Fruit fly (Drosophila melanogaster) whole organism, embryonic: ENCODE results near the gene MED4.

ENCODE experiments used
- Atf3 ChIP-seq: fragments of 200-800 bp; sonication (Bioruptor generic); optimal IDR thresholded peaks from 3 replicates; lab custom pipeline; 2016; ENCODE audit warnings: missing biosample characterization, missing genetic modification characterization
- CG10366 ChIP-seq: fragments of 200-800 bp; sonication (Bioruptor generic); IDR thresholded peaks from 2 replicates; pipeline ENCODE4 v1.3.6; 2022; ENCODE audit warnings: missing biosample characterization, missing genetic modification characterization
- CG11696 ChIP-seq: fragments of 200-800 bp; sonication (Bioruptor generic); IDR thresholded peaks from 2 replicates; pipeline ENCODE4 v1.3.6; 2022; ENCODE audit warnings: missing biosample characterization, missing genetic modification characterization
- CG12769 ChIP-seq: fragments of 200-800 bp; sonication (Bioruptor generic); optimal IDR thresholded peaks from 2 replicates; lab custom pipeline; 2019; ENCODE audit warnings: missing biosample characterization, mild to moderate bottlenecking, missing genetic modification characterization, moderate library complexity
- CG13287 ChIP-seq: fragments of 200-800 bp; sonication (Bioruptor generic); IDR thresholded peaks from 2 replicates; pipeline ENCODE4 v1.3.6; 2022; ENCODE audit warnings: missing biosample characterization, missing genetic modification characterization; ENCODE audit not compliant: partially characterized antibody
- CG15514 ChIP-seq: fragments of 200-800 bp; sonication (Bioruptor generic); optimal IDR thresholded peaks from 3 replicates; lab custom pipeline; 2017; ENCODE audit warnings: missing biosample characterization, missing genetic modification characterization, mild to moderate bottlenecking, moderate library complexity, missing genetic modification reagents
- CG17186 ChIP-seq: fragments of 200-800 bp; sonication (Bioruptor generic); optimal IDR thresholded peaks from 3 replicates; lab custom pipeline; 2017; ENCODE audit warnings: missing biosample characterization, missing genetic modification reagents, missing genetic modification characterization
- CG1832 ChIP-seq: fragments of 200-800 bp; sonication (Bioruptor generic); optimal IDR thresholded peaks from 2 replicates; lab custom pipeline; 2017; ENCODE audit warnings: missing biosample characterization, mild to moderate bottlenecking, missing genetic modification characterization, inconsistent platforms
- CG2116 ChIP-seq: fragments of 200-800 bp; sonication (Bioruptor generic); optimal IDR thresholded peaks from 3 replicates; lab custom pipeline; 2018; ENCODE audit warnings: missing biosample characterization, mild to moderate bottlenecking, missing genetic modification characterization
- CG2120 ChIP-seq: fragments of 200-800 bp; sonication (Bioruptor generic); optimal IDR thresholded peaks from 3 replicates; lab custom pipeline; 2016; ENCODE audit warnings: missing biosample characterization, missing genetic modification characterization
- CG2199 ChIP-seq: fragments of 200-800 bp; sonication (Bioruptor generic); IDR thresholded peaks from 3 replicates; pipeline ENCODE4 v1.3.6; 2022; ENCODE audit warnings: missing biosample characterization, missing genetic modification characterization
- CG2678 ChIP-seq: fragments of 200-800 bp; sonication (Bioruptor generic); optimal IDR thresholded peaks from 3 replicates; lab custom pipeline; 2019; ENCODE audit warnings: missing biosample characterization, mild to moderate bottlenecking, missing genetic modification characterization, moderate library complexity
- CG30020 ChIP-seq: fragments of 200-800 bp; optimal IDR thresholded peaks from 2 replicates; lab custom pipeline; 2019; ENCODE audit warnings: missing biosample characterization, mild to moderate bottlenecking, missing genetic modification characterization, moderate library complexity
- CG33213 ChIP-seq: fragments of 200-800 bp; sonication (Bioruptor generic); optimal IDR thresholded peaks from 3 replicates; lab custom pipeline; 2016; ENCODE audit warnings: missing biosample characterization, missing genetic modification characterization
- CG8944 ChIP-seq: fragments of 200-800 bp; sonication (Bioruptor generic); optimal IDR thresholded peaks from 3 replicates; lab custom pipeline; 2016; ENCODE audit warnings: missing biosample characterization, missing genetic modification characterization
- CG9817 ChIP-seq: fragments of 200-800 bp; sonication (Bioruptor generic); optimal IDR thresholded peaks from 2 replicates; lab custom pipeline; 2018; ENCODE audit warnings: missing biosample characterization, mild to moderate bottlenecking, missing genetic modification characterization, moderate library complexity
- Dfd ChIP-seq, 2 experiments: fragments of >200 bp; optimal IDR thresholded peaks; 2 replicates each; lab custom pipeline; 2017; ENCODE audit warnings: missing biosample characterization in 2 of 2, missing genetic modification characterization in 2 of 2
- Fer3 ChIP-seq: fragments of 200-800 bp; sonication (Bioruptor generic); optimal IDR thresholded peaks from 2 replicates; lab custom pipeline; 2018; ENCODE audit warnings: missing biosample characterization, mild to moderate bottlenecking, missing genetic modification characterization, moderate library complexity
- H15 ChIP-seq: fragments of 200-800 bp; sonication (Bioruptor generic); IDR thresholded peaks from 3 replicates; pipeline ENCODE4 v1.3.6; 2022; ENCODE audit warnings: missing biosample characterization, missing genetic modification characterization
- HHEX ChIP-seq: fragments of 200-800 bp; sonication (Bioruptor generic); optimal IDR thresholded peaks from 3 replicates; lab custom pipeline; 2017; ENCODE audit warnings: missing biosample characterization, mild to moderate bottlenecking, missing genetic modification characterization, missing genetic modification reagents
- Hand ChIP-seq: fragments of 200-800 bp; sonication (Bioruptor generic); optimal IDR thresholded peaks from 2 replicates; lab custom pipeline; 2017; ENCODE audit warnings: mild to moderate bottlenecking, missing biosample characterization, missing genetic modification reagents, missing genetic modification characterization
- Hmr ChIP-seq: fragments of 200-800 bp; sonication (Bioruptor generic); optimal IDR thresholded peaks from 3 replicates; lab custom pipeline; 2017; ENCODE audit warnings: mild to moderate bottlenecking, missing biosample characterization, missing genetic modification reagents, missing genetic modification characterization
- Lhr ChIP-seq: fragments of 200-800 bp; sonication (Bioruptor generic); optimal IDR thresholded peaks from 3 replicates; lab custom pipeline; 2017; ENCODE audit warnings: mild to moderate bottlenecking, missing biosample characterization, missing genetic modification reagents, missing genetic modification characterization
- MBD-R2 ChIP-seq: fragments of 200-800 bp; sonication (Bioruptor generic); IDR thresholded peaks from 2 replicates; pipeline ENCODE4 v1.3.6; 2022; ENCODE audit warnings: missing biosample characterization, missing genetic modification characterization
- Meics ChIP-seq: fragments of 200-800 bp; sonication (Bioruptor generic); optimal IDR thresholded peaks from 2 replicates; lab custom pipeline; 2017; ENCODE audit warnings: missing biosample characterization, mild to moderate bottlenecking, missing genetic modification characterization
- NK7.1 ChIP-seq: fragments of 200-800 bp; sonication (Bioruptor generic); optimal IDR thresholded peaks from 3 replicates; lab custom pipeline; 2016; ENCODE audit warnings: missing biosample characterization, missing genetic modification characterization
- Oli ChIP-seq: fragments of 200-800 bp; sonication (Bioruptor generic); optimal IDR thresholded peaks from 2 replicates; lab custom pipeline; 2018; ENCODE audit warnings: missing biosample characterization, mild to moderate bottlenecking, missing genetic modification characterization, moderate library complexity
- Opbp ChIP-seq: fragments of 200-800 bp; sonication (Bioruptor generic); IDR thresholded peaks from 3 replicates; pipeline ENCODE4 v1.3.6; 2022; ENCODE audit warnings: missing biosample characterization, missing genetic modification characterization; ENCODE audit not compliant: partially characterized antibody
- Sin3A ChIP-seq: fragments of >200 bp; optimal IDR thresholded peaks from 2 replicates; lab custom pipeline; 2018
- Six4 ChIP-seq: fragments of 200-800 bp; sonication (Bioruptor generic); optimal IDR thresholded peaks from 2 replicates; lab custom pipeline; 2016; ENCODE audit warnings: missing biosample characterization, missing genetic modification characterization
- Ssrp ChIP-seq: fragments of 200-800 bp; sonication (Bioruptor generic); optimal IDR thresholded peaks from 2 replicates; lab custom pipeline; 2018; ENCODE audit warnings: missing biosample characterization, mild to moderate bottlenecking, missing genetic modification characterization, moderate library complexity
- Usf ChIP-seq: fragments of 200-800 bp; sonication (Bioruptor generic); optimal IDR thresholded peaks from 2 replicates; lab custom pipeline; 2017; ENCODE audit warnings: missing genotype, missing biosample characterization, missing genetic modification characterization
- btn ChIP-seq: fragments of 200-800 bp; sonication (Bioruptor generic); optimal IDR thresholded peaks from 2 replicates; lab custom pipeline; 2016; ENCODE audit warnings: missing biosample characterization, missing genetic modification characterization
- cwo ChIP-seq: fragments of 200-800 bp; sonication (Bioruptor generic); optimal IDR thresholded peaks from 3 replicates; lab custom pipeline; 2017; ENCODE audit warnings: missing biosample characterization, missing genetic modification characterization, mild to moderate bottlenecking, moderate library complexity, missing genetic modification reagents
- exex ChIP-seq: fragments of 200-800 bp; sonication (Bioruptor generic); optimal IDR thresholded peaks from 4 replicates; lab custom pipeline; 2018; ENCODE audit warnings: missing biosample characterization, mild to moderate bottlenecking, missing genetic modification characterization, moderate library complexity
- fd64A ChIP-seq: fragments of 200-800 bp; sonication (Bioruptor generic); optimal IDR thresholded peaks from 3 replicates; lab custom pipeline; 2018; ENCODE audit warnings: missing biosample characterization, mild to moderate bottlenecking, missing genetic modification characterization
- gcm2 ChIP-seq: fragments of 200-800 bp; sonication (Bioruptor generic); optimal IDR thresholded peaks from 2 replicates; lab custom pipeline; 2016; ENCODE audit warnings: missing biosample characterization, missing genetic modification characterization
- gem ChIP-seq: fragments of 200-800 bp; sonication (Bioruptor generic); optimal IDR thresholded peaks from 2 replicates; lab custom pipeline; 2019; ENCODE audit warnings: missing biosample characterization, mild to moderate bottlenecking, missing genetic modification characterization, moderate library complexity
- grn ChIP-seq: fragments of 200-800 bp; sonication (Bioruptor generic); optimal IDR thresholded peaks from 3 replicates; lab custom pipeline; 2017; ENCODE audit warnings: missing biosample characterization, missing genetic modification characterization
- ind ChIP-seq: fragments of 200-800 bp; sonication (Bioruptor generic); optimal IDR thresholded peaks from 3 replicates; lab custom pipeline; 2016; ENCODE audit warnings: missing biosample characterization, missing genetic modification characterization
- nerfin-1 ChIP-seq: fragments of 200-800 bp; sonication (Bioruptor generic); optimal IDR thresholded peaks from 3 replicates; lab custom pipeline; 2019; ENCODE audit warnings: missing biosample characterization, mild to moderate bottlenecking, missing genetic modification characterization, moderate library complexity
- nom ChIP-seq: fragments of 200-800 bp; sonication (Bioruptor generic); optimal IDR thresholded peaks from 2 replicates; lab custom pipeline; 2017; ENCODE audit warnings: missing biosample characterization, missing genetic modification characterization, mild to moderate bottlenecking, moderate library complexity, missing genetic modification reagents
- org-1 ChIP-seq: fragments of 200-800 bp; sonication (Bioruptor generic); optimal IDR thresholded peaks from 2 replicates; lab custom pipeline; 2017; ENCODE audit warnings: missing biosample characterization, missing genetic modification characterization
- pho ChIP-seq: fragments of 200-800 bp; sonication (Bioruptor generic); optimal IDR thresholded peaks from 2 replicates; lab custom pipeline; 2016; ENCODE audit warnings: missing biosample characterization, missing genetic modification characterization
- pzg ChIP-seq: fragments of 200-800 bp; sonication (Bioruptor generic); optimal IDR thresholded peaks from 3 replicates; lab custom pipeline; 2018; ENCODE audit warnings: missing biosample characterization, mild to moderate bottlenecking, missing genetic modification characterization, moderate library complexity
- ranshi ChIP-seq: fragments of 200-800 bp; sonication (Bioruptor generic); IDR thresholded peaks from 2 replicates; pipeline ENCODE4 v1.3.6; 2022; ENCODE audit warnings: missing biosample characterization, missing genetic modification characterization
- schlank ChIP-seq: fragments of 200-800 bp; sonication (Bioruptor generic); optimal IDR thresholded peaks from 2 replicates; lab custom pipeline; 2018; ENCODE audit warnings: missing biosample characterization, mild to moderate bottlenecking, missing genetic modification characterization
- sens ChIP-seq: fragments of 200-800 bp; sonication (Bioruptor generic); peaks from one replicate; lab custom pipeline; 2016; ENCODE audit warnings: missing biosample characterization, missing genetic modification characterization
- sqz ChIP-seq: fragments of 200-800 bp; sonication (Bioruptor generic); optimal IDR thresholded peaks from 3 replicates; lab custom pipeline; 2018; ENCODE audit warnings: missing biosample characterization, mild to moderate bottlenecking, missing genetic modification characterization
- zfh1 ChIP-seq: fragments of 200-800 bp; sonication (Bioruptor generic); IDR thresholded peaks from 3 replicates; pipeline ENCODE4 v1.3.6; 2022; ENCODE audit warnings: missing biosample characterization, missing genetic modification characterization

Gene MED4

dm6 chr3L:7250469-7250868 is at the start of gene MED4 (continued):
- peak; percentile 84 for TF ChIP-seq ind (GFP tag; lab: Kevin White, UChicago)
- peak; percentile 59 for TF ChIP-seq Ssrp
- peak; percentile 51 for TF ChIP-seq schlank (tag; lab: Kevin White, UChicago)
- peak; percentile 79 for TF ChIP-seq Meics (GFP tag; lab: Kevin White, UChicago)
- TF ChIP-seq Hand = peak; percentile 30
- peak; percentile 66; the same call in 2 of the 3 replicates for TF ChIP-seq H15 (GFP tag; lab: Robert Waterston, UW)
- no peak for TF ChIP-seq grn (GFP tag; lab: Kevin White, UChicago)
- peak; percentile 88 for TF ChIP-seq Hmr (GFP tag; lab: Kevin White, UChicago)
- peak; percentile 87 for TF ChIP-seq CG8944
- TF ChIP-seq CG10366 (GFP tag; lab: Robert Waterston, UW) = peak; percentile 81
- no peak for TF ChIP-seq Dfd (GFP tag; optimal IDR thresholded peaks at IDR 0.05; lab: Kevin White, UChicago)
- peak; percentile 66 for TF ChIP-seq NK7.1 (GFP tag; lab: Kevin White, UChicago)
- TF ChIP-seq CG2678 (tag; lab: Kevin White, UChicago) = peak; percentile 77
- TF ChIP-seq CG1832 (GFP tag; lab: Kevin White, UChicago) = no peak
- TF ChIP-seq nom (GFP tag; lab: Kevin White, UChicago) = no peak
- peak; percentile 19 for TF ChIP-seq Usf
- TF ChIP-seq Lhr = peak; percentile 85
- peak; percentile 60 for TF ChIP-seq Sin3A (lab: Kevin White, UChicago)
- peak; percentile 33 for TF ChIP-seq cwo (GFP tag; lab: Kevin White, UChicago)
- TF ChIP-seq CG9817 (tag; lab: Kevin White, UChicago) = peak; percentile 62
- TF ChIP-seq org-1 (GFP tag; lab: Kevin White, UChicago) = peak; percentile 61
- peak; percentile 68 for TF ChIP-seq Fer3 (tag; lab: Kevin White, UChicago)
- TF ChIP-seq CG15514 (GFP tag; lab: Kevin White, UChicago) = peak; percentile 77
- peak; percentile 76; the same call in 2 of the 3 replicates for TF ChIP-seq zfh1 (GFP tag; lab: Robert Waterston, UW)
- TF ChIP-seq Six4 (GFP tag; lab: Kevin White, UChicago) = peak; percentile 73
- TF ChIP-seq fd64A = peak; percentile 10
- TF ChIP-seq exex (tag; lab: Kevin White, UChicago) = no peak
- peak; percentile 95 for TF ChIP-seq pzg
- peak; percentile 51 for TF ChIP-seq nerfin-1 (tag; lab: Kevin White, UChicago)
- TF ChIP-seq CG11696 (GFP tag; lab: Robert Waterston, UW) = no peak
- TF ChIP-seq CG2120 (GFP tag; lab: Kevin White, UChicago) = peak; percentile 92
- no peak for TF ChIP-seq sqz (GFP tag; lab: Kevin White, UChicago)
- peak; percentile 71 for TF ChIP-seq HHEX (GFP tag; lab: Kevin White, UChicago)
- peak; percentile 85 for TF ChIP-seq CG12769 (tag; lab: Kevin White, UChicago)
- TF ChIP-seq CG17186 = peak; percentile 76
- peak; percentile 75 for TF ChIP-seq Atf3 (GFP tag; lab: Kevin White, UChicago)
- peak; percentile 86 for TF ChIP-seq pho (GFP tag; lab: Kevin White, UChicago)
- TF ChIP-seq CG13287 (GFP tag; lab: Robert Waterston, UW) = peak; percentile 21; the same call in 1 of the 2 replicates
- TF ChIP-seq Oli = peak; percentile 71
- peak; percentile 48; the same call in 1 of the 3 replicates for TF ChIP-seq Opbp (GFP tag; lab: Robert Waterston, UW)
- TF ChIP-seq btn (GFP tag; lab: Kevin White, UChicago) = peak; percentile 69
- TF ChIP-seq CG33213 (GFP tag; lab: Kevin White, UChicago) = peak; percentile 82
- TF ChIP-seq gcm2 (GFP tag; lab: Kevin White, UChicago) = peak; percentile 82
- peak; percentile 61 for TF ChIP-seq CG2116
- peak; percentile 70; the same call in 2 of the 3 replicates for TF ChIP-seq CG2199
- peak; percentile 94 for TF ChIP-seq MBD-R2 (GFP tag; lab: Robert Waterston, UW)
- peak; percentile 75 for TF ChIP-seq ranshi (GFP tag; lab: Robert Waterston, UW)
- TF ChIP-seq CG30020 = peak; percentile 73
- TF ChIP-seq sens (GFP tag; lab: Kevin White, UChicago) = peak; percentile 97
- peak; percentile 85 for TF ChIP-seq gem (tag; lab: Kevin White, UChicago)
